Worm (Caenorhabditis elegans): ENCODE data around the gene C31B8.12.

ce11 chrV:2888265-2888664 lies 39.2 kb downstream of the C31B8.12 start:
- no peak for TF ChIP-seq dpl-1 (GFP tag; optimal IDR thresholded peaks at IDR 0.05)
- TF ChIP-seq unc-62 (GFP tag; optimal IDR thresholded peaks at IDR 0.05), result no peak
- TF ChIP-seq nhr-179 (tag; optimal IDR thresholded peaks at IDR 0.05), result no peak
- no peak for TF ChIP-seq ceh-40 (GFP tag; IDR thresholded peaks at IDR 0.05)
- no peak for TF ChIP-seq sptf-2 (GFP tag; optimal IDR thresholded peaks at IDR 0.05)
- no peak for TF ChIP-seq B0019.2 (GFP tag; conservative IDR thresholded peaks at IDR 0.05)
- no peak for TF ChIP-seq F49E8.2 (tag; optimal IDR thresholded peaks at IDR 0.05; ENCODE audit: insufficient read depth)
- no peak for TF ChIP-seq ceh-79 (tag; optimal IDR thresholded peaks at IDR 0.05)

All from whole organism, young adult.